Fruit fly (Drosophila melanogaster): ENCODE results near the gene P5CS.

- no peak for TF ChIP-seq CG4318 (GFP tag; optimal IDR thresholded peaks at IDR 0.05)
- no peak for TF ChIP-seq CG7368 (GFP tag; optimal IDR thresholded peaks at IDR 0.05)
- TF ChIP-seq eg (GFP tag; IDR thresholded peaks at IDR 0.05): no peak
- no peak for TF ChIP-seq CG32006 (GFP tag; optimal IDR thresholded peaks at IDR 0.05)
- no peak for TF ChIP-seq Sox15 (GFP tag; optimal IDR thresholded peaks at IDR 0.05)
- no peak for TF ChIP-seq fd59A (GFP tag; optimal IDR thresholded peaks at IDR 0.05)
- no peak for TF ChIP-seq CG6792 (GFP tag; optimal IDR thresholded peaks at IDR 0.05)
- no peak for TF ChIP-seq achi (GFP tag; optimal IDR thresholded peaks at IDR 0.05)
- no peak for TF ChIP-seq CG9139 (GFP tag; optimal IDR thresholded peaks at IDR 0.05)
Observed at dm6 chr3L:21971735-21972134, at the start of gene P5CS.
